Worm (Caenorhabditis elegans) whole organism, L4/young adult: ENCODE data around the gene rsp-2.

ENCODE experiments used
- W03F9.2 ChIP-seq: fragments of 150-350 bp; optimal IDR thresholded peaks from 2 replicates; lab custom pipeline; 2014; ENCODE audit warnings: missing biosample characterization, missing genetic modification characterization
- dao-5 ChIP-seq: sonication (generic microtip); optimal IDR thresholded peaks from 2 replicates; lab custom pipeline; 2016; ENCODE audit warnings: missing genotype, missing genetic modification characterization, moderate library complexity, missing compliant biosample characterization
- him-1 ChIP-seq: sonication (generic microtip); optimal IDR thresholded peaks from 2 replicates; lab custom pipeline; 2016; ENCODE audit warnings: missing genotype, missing genetic modification reagents, missing genetic modification characterization, missing compliant biosample characterization

ce11 chrII:11479076-11479475 lies 26.3 kb upstream of the rsp-2 start, which contains the start of gene W02B12.12:
- no peak for TF ChIP-seq W03F9.2 (tag; lab: Kevin White, UChicago)
- TF ChIP-seq dao-5 = no peak
- TF ChIP-seq him-1 (tag; lab: Kevin White, UChicago) = no peak
